Worm (Caenorhabditis elegans): ENCODE data around the gene urm-1.
A peak's percentile ranks its signal among the peaks of the same experiment; 100 is the strongest.

Gene urm-1

ce11 chrIII:10505182-10505581 lies at the start of gene urm-1, which contains the start of gene taf-11.3:
Gene urm-1, plus strand, starts transcription at chrIII:10505480.
Gene taf-11.3, minus strand, starts transcription at chrIII:10505250.
- peak; percentile 58 for TF ChIP-seq rcor-1 (GFP tag; IDR thresholded peaks at IDR 0.05)
- peak; percentile 35 for TF ChIP-seq tbp1 (GFP tag; optimal IDR thresholded peaks at IDR 0.05)
- no peak for TF ChIP-seq Y95B8A.8 (GFP tag; IDR thresholded peaks at IDR 0.05)
- TF ChIP-seq athp-1 (tag; optimal IDR thresholded peaks at IDR 0.05) = no peak
- TF ChIP-seq madf-8 (GFP tag; conservative IDR thresholded peaks at IDR 0.05) = peak; percentile 24; the same call in 1 of the 2 replicates
- peak; percentile 55; the same call in 1 of the 2 replicates for TF ChIP-seq F33H1.4 (GFP tag; IDR thresholded peaks at IDR 0.05)
- TF ChIP-seq Y53F4B.3 (GFP tag; IDR thresholded peaks at IDR 0.05) = no peak
- TF ChIP-seq ztf-18 (tag; optimal IDR thresholded peaks at IDR 0.05) = peak; percentile 74
- no peak for TF ChIP-seq Y79H2A.3 (GFP tag; conservative IDR thresholded peaks at IDR 0.05)
- TF ChIP-seq ZK185.1 (tag; optimal IDR thresholded peaks at IDR 0.05; ENCODE audit: poor library complexity, severe bottlenecking) = peak; percentile 30
- no peak for TF ChIP-seq B0035.1 (tag; optimal IDR thresholded peaks at IDR 0.05)
- TF ChIP-seq cebp-1 (GFP tag; IDR thresholded peaks at IDR 0.05) = no peak
- TF ChIP-seq cebp-1 (tag; optimal IDR thresholded peaks at IDR 0.05) = no peak
- no peak for TF ChIP-seq snpc-4 (GFP tag; optimal IDR thresholded peaks at IDR 0.05)
- peak in 2 of 4 experiments; percentile 11 to 69 for TF ChIP-seq snpc-4 (tag; optimal IDR thresholded peaks at IDR 0.05)
- TF ChIP-seq zfh-2 (GFP tag; conservative IDR thresholded peaks at IDR 0.05) = no peak
- TF ChIP-seq snpc-1.1 (tag; optimal IDR thresholded peaks at IDR 0.05; ENCODE audit: insufficient read depth) = peak; percentile 49
- TF ChIP-seq aptf-3 (GFP tag; IDR thresholded peaks at IDR 0.05) = no peak
- TF ChIP-seq hmg-20 (GFP tag; IDR thresholded peaks at IDR 0.05) = no peak
- no peak for TF ChIP-seq C06A6.2 (GFP tag; conservative IDR thresholded peaks at IDR 0.05)
- TF ChIP-seq K11D2.4 (GFP tag; IDR thresholded peaks at IDR 0.05) = no peak
- no peak for TF ChIP-seq attf-6 (GFP tag; IDR thresholded peaks at IDR 0.05)
- no peak; the same call in 1 of the 2 replicates for TF ChIP-seq D2030.7 (GFP tag; IDR thresholded peaks at IDR 0.05)
- no peak for TF ChIP-seq unc-130 (GFP tag; optimal IDR thresholded peaks at IDR 0.05)
- TF ChIP-seq hmg-1.2 (GFP tag; IDR thresholded peaks at IDR 0.05) = peak; percentile 93
- TF ChIP-seq lsy-27 (tag; optimal IDR thresholded peaks at IDR 0.05; ENCODE audit: borderline replicate concordance, insufficient read depth) = no peak
- TF ChIP-seq dpl-1 (GFP tag; optimal IDR thresholded peaks at IDR 0.05) = peak; percentile 60
- TF ChIP-seq nhr-80 (tag; optimal IDR thresholded peaks at IDR 0.05) = no peak
- TF ChIP-seq bed-1 (GFP tag; IDR thresholded peaks at IDR 0.05) = no peak
- no peak for TF ChIP-seq lag-1 (GFP tag; IDR thresholded peaks at IDR 0.05)
- peak; percentile 49 for TF ChIP-seq lin-54 (GFP tag; optimal IDR thresholded peaks at IDR 0.05)
- no peak for TF ChIP-seq Y67H2A.10 (GFP tag; conservative IDR thresholded peaks at IDR 0.05)
- no peak for TF ChIP-seq hlh-26 (GFP tag; conservative IDR thresholded peaks at IDR 0.05)
- peak in 1 of 2 experiments; percentile 62 for TF ChIP-seq let-607 (tag; optimal IDR thresholded peaks at IDR 0.05)
- TF ChIP-seq ztf-22 (GFP tag; optimal IDR thresholded peaks at IDR 0.05) = no peak
- TF ChIP-seq ceh-100 (GFP tag; IDR thresholded peaks at IDR 0.05) = peak; percentile 31; the same call in 1 of the 2 replicates
- TF ChIP-seq dpff-1 (tag; optimal IDR thresholded peaks at IDR 0.05) = no peak
- TF ChIP-seq Y53G8AR.9 (GFP tag; conservative IDR thresholded peaks at IDR 0.05) = no peak
- TF ChIP-seq tbx-9 (tag; optimal IDR thresholded peaks at IDR 0.05; ENCODE audit: borderline replicate concordance) = no peak
- TF ChIP-seq snpc-3.4 (tag; optimal IDR thresholded peaks at IDR 0.05) = peak; percentile 21
- peak; percentile 92 for TF ChIP-seq mcd-1 (GFP tag; IDR thresholded peaks at IDR 0.05)
- no peak for TF ChIP-seq mel-28 (tag; optimal IDR thresholded peaks at IDR 0.05; ENCODE audit: borderline replicate concordance)
- TF ChIP-seq attf-5 (GFP tag; optimal IDR thresholded peaks at IDR 0.05) = peak; percentile 55
- TF ChIP-seq chd-7 (tag; optimal IDR thresholded peaks at IDR 0.05) = no peak
- TF ChIP-seq sdz-38 (tag; optimal IDR thresholded peaks at IDR 0.05) = no peak
- no peak for TF ChIP-seq ztf-26 (tag; optimal IDR thresholded peaks at IDR 0.05)
- peak; percentile 16 for TF ChIP-seq F23B12.7 (tag; optimal IDR thresholded peaks at IDR 0.05; ENCODE audit: insufficient read depth)
- no peak for TF ChIP-seq egrh-3 (GFP tag; IDR thresholded peaks at IDR 0.05)
